Worm (Caenorhabditis elegans) whole organism, mixed stage, embryonic: ENCODE data around the gene mrps-34.

Experiments used
- M03D4.4 ChIP-seq: sonication (generic microtip); optimal IDR thresholded peaks from 2 replicates; lab custom pipeline; 2017; ENCODE audit warnings: mild to moderate bottlenecking, missing genetic modification characterization, missing compliant biosample characterization
- bed-3 ChIP-seq: fragments of 200-800 bp; sonication (Bioruptor generic); optimal IDR thresholded peaks from 3 replicates; lab custom pipeline; 2018; ENCODE audit warnings: mild to moderate bottlenecking, missing genetic modification characterization, moderate library complexity, missing compliant biosample characterization
- ceh-43 ChIP-seq: fragments of 200-800 bp; sonication (Bioruptor generic); optimal IDR thresholded peaks from 2 replicates; lab custom pipeline; 2018; ENCODE audit warnings: mild to moderate bottlenecking, missing genetic modification characterization, moderate library complexity, missing compliant biosample characterization
- ces-1 ChIP-seq: fragments of 150-350 bp; optimal IDR thresholded peaks from 2 replicates; lab custom pipeline; 2014; ENCODE audit warnings: missing biosample characterization, missing genetic modification reagents, missing genetic modification characterization
- cnd-1 ChIP-seq: fragments of 200-800 bp; sonication (Bioruptor generic); optimal IDR thresholded peaks from 2 replicates; lab custom pipeline; 2018; ENCODE audit warnings: mild to moderate bottlenecking, missing genetic modification characterization, missing compliant biosample characterization
- drap-1 ChIP-seq: fragments of 200-800 bp; sonication (Bioruptor generic); optimal IDR thresholded peaks from 3 replicates; lab custom pipeline; 2018; ENCODE audit warnings: mild to moderate bottlenecking, missing genetic modification characterization, missing compliant biosample characterization
- elt-1 ChIP-seq: sonication (generic microtip); optimal IDR thresholded peaks from 2 replicates; lab custom pipeline; 2017; ENCODE audit warnings: missing genetic modification characterization, mild to moderate bottlenecking, missing compliant biosample characterization, antibody characterized with exemption, moderate library complexity, borderline replicate concordance; ENCODE audit not compliant: insufficient read depth
- elt-3 ChIP-seq: fragments of 150-350 bp; optimal IDR thresholded peaks from 2 replicates; lab custom pipeline; 2014; ENCODE audit warnings: missing biosample characterization, missing genetic modification characterization
- flh-1 ChIP-seq: fragments of 200-800 bp; sonication (Bioruptor generic); optimal IDR thresholded peaks from 2 replicates; lab custom pipeline; 2018; ENCODE audit warnings: mild to moderate bottlenecking, missing genetic modification characterization, moderate library complexity, missing compliant biosample characterization
- hlh-1 ChIP-seq: fragments of 150-350 bp; optimal IDR thresholded peaks from 2 replicates; lab custom pipeline; 2014; ENCODE audit warnings: missing biosample characterization, missing genetic modification reagents, missing genetic modification characterization
- lin-13 ChIP-seq: fragments of 150-350 bp; optimal IDR thresholded peaks from 2 replicates; lab custom pipeline; 2014; ENCODE audit warnings: missing biosample characterization, missing genetic modification characterization
- lin-32 ChIP-seq: fragments of 200-800 bp; sonication (Bioruptor generic); optimal IDR thresholded peaks from 2 replicates; lab custom pipeline; 2018; ENCODE audit warnings: mild to moderate bottlenecking, missing genetic modification characterization, missing compliant biosample characterization
- lsy-2 ChIP-seq: fragments of 150-350 bp; optimal IDR thresholded peaks from 2 replicates; lab custom pipeline; 2014; ENCODE audit warnings: missing biosample characterization, missing genetic modification characterization
- mab-5 ChIP-seq: fragments of 150-350 bp; optimal IDR thresholded peaks from 2 replicates; lab custom pipeline; 2014; ENCODE audit warnings: missing biosample characterization, missing genetic modification characterization
- mep-1 ChIP-seq: fragments of 150-350 bp; optimal IDR thresholded peaks from 2 replicates; lab custom pipeline; 2017; ENCODE audit warnings: missing biosample characterization, missing genetic modification reagents, missing genetic modification characterization, inconsistent platforms
- mls-2 ChIP-seq: sonication (generic microtip); optimal IDR thresholded peaks from 2 replicates; lab custom pipeline; 2016; ENCODE audit warnings: mild to moderate bottlenecking, missing genetic modification characterization, moderate library complexity, missing compliant biosample characterization
- nhr-12 ChIP-seq: fragments of 150-350 bp; optimal IDR thresholded peaks from 2 replicates; lab custom pipeline; 2014; ENCODE audit warnings: missing biosample characterization, missing genetic modification characterization
- nhr-2 ChIP-seq: fragments of 150-350 bp; optimal IDR thresholded peaks from 2 replicates; lab custom pipeline; 2014; ENCODE audit warnings: missing biosample characterization, missing genetic modification characterization
- nhr-237 ChIP-seq: fragments of 150-350 bp; optimal IDR thresholded peaks from 2 replicates; lab custom pipeline; 2014; ENCODE audit warnings: missing biosample characterization, missing genetic modification characterization
- nhr-76 ChIP-seq: sonication (generic microtip); optimal IDR thresholded peaks from 2 replicates; lab custom pipeline; 2017; ENCODE audit warnings: missing biosample characterization, missing genetic modification characterization
- pha-4 ChIP-seq: fragments of 150-350 bp; optimal IDR thresholded peaks from 2 replicates; lab custom pipeline; 2018; ENCODE audit warnings: missing biosample characterization, missing genetic modification reagents, missing genetic modification characterization
- sem-2 ChIP-seq: fragments of 200-800 bp; sonication (Bioruptor generic); optimal IDR thresholded peaks from 2 replicates; lab custom pipeline; 2018; ENCODE audit warnings: mild to moderate bottlenecking, missing genetic modification characterization, missing compliant biosample characterization
- snpc-4 ChIP-seq: fragments of 150-350 bp; optimal IDR thresholded peaks from 2 replicates; lab custom pipeline; 2014; ENCODE audit warnings: missing biosample characterization, missing genetic modification characterization
- sptf-1 ChIP-seq: sonication (generic microtip); optimal IDR thresholded peaks from 2 replicates; lab custom pipeline; 2017; ENCODE audit warnings: mild to moderate bottlenecking, missing genetic modification characterization, moderate library complexity, missing compliant biosample characterization
- tbx-8 ChIP-seq: fragments of 200-800 bp; sonication (Bioruptor generic); optimal IDR thresholded peaks from 2 replicates; lab custom pipeline; 2018; ENCODE audit warnings: mild to moderate bottlenecking, missing genetic modification characterization, moderate library complexity, missing compliant biosample characterization
- unc-120 ChIP-seq: sonication (generic microtip); optimal IDR thresholded peaks from 2 replicates; lab custom pipeline; 2017; ENCODE audit warnings: missing genetic modification characterization, missing compliant biosample characterization; ENCODE audit not compliant: poor library complexity, severe bottlenecking
- unc-39 ChIP-seq: fragments of 150-350 bp; optimal IDR thresholded peaks from 2 replicates; lab custom pipeline; 2014; ENCODE audit warnings: missing biosample characterization, missing genetic modification characterization
- unc-62 ChIP-seq: fragments of 150-350 bp; optimal IDR thresholded peaks from 2 replicates; lab custom pipeline; 2014; ENCODE audit warnings: missing biosample characterization, missing genetic modification reagents, missing genetic modification characterization
- ztf-11 ChIP-seq: fragments of 150-350 bp; optimal IDR thresholded peaks from 2 replicates; lab custom pipeline; 2014; ENCODE audit warnings: missing biosample characterization, missing genetic modification characterization

The mrps-34 gene

ce11 chrIII:4506590-4507128, 35.6 kb downstream of the mrps-34 start:
- no peak for TF ChIP-seq tbx-8 (GFP tag; lab: Kevin White, UChicago)
- TF ChIP-seq mab-5 = no peak
- no peak for TF ChIP-seq M03D4.4 (tag; lab: Kevin White, UChicago)
- no peak for TF ChIP-seq mep-1 (tag; lab: Kevin White, UChicago)
- no peak for TF ChIP-seq nhr-2 (tag; lab: Kevin White, UChicago)
- no peak for TF ChIP-seq lin-13 (tag; lab: Kevin White, UChicago)

- TF ChIP-seq ztf-11 (tag; lab: Kevin White, UChicago) (no peak), ceh-43 (GFP tag; lab: Kevin White, UChicago) (no peak), elt-3 (no peak), unc-39 (tag; lab: Kevin White, UChicago) (no peak), sptf-1 (no peak), nhr-12 (no peak), mls-2 (no peak), snpc-4 (tag; lab: Kevin White, UChicago) (no peak), flh-1 (GFP tag; lab: Kevin White, UChicago) (no peak), nhr-76 (tag; lab: Kevin White, UChicago) (no peak), mep-1 (tag; lab: Kevin White, UChicago) (no peak), lin-32 (no peak), lin-13 (tag; lab: Kevin White, UChicago) (no peak), tbx-8 (GFP tag; lab: Kevin White, UChicago) (no peak), elt-1 (tag; lab: Kevin White, UChicago) (no peak), hlh-1 (tag; lab: Kevin White, UChicago) (no peak), sem-2 (GFP tag; lab: Kevin White, UChicago) (no peak), bed-3 (no peak)
Measured at ce11 chrIII:4506140-4506539, 36.1 kb downstream of the mrps-34 start.

ce11 chrIII:4505726-4506125, 36.5 kb downstream of the mrps-34 start:
- TF ChIP-seq M03D4.4 (tag; lab: Kevin White, UChicago) (peak; percentile 20), ces-1 (peak; percentile 97), unc-62 (no peak), mls-2 (peak; percentile 58)

- TF ChIP-seq tbx-8 (GFP tag; lab: Kevin White, UChicago) = no peak
- no peak for TF ChIP-seq bed-3
- TF ChIP-seq ceh-43 (GFP tag; lab: Kevin White, UChicago) = no peak
- TF ChIP-seq hlh-1 (tag; lab: Kevin White, UChicago) = no peak
- no peak for TF ChIP-seq lin-13 (tag; lab: Kevin White, UChicago)
- no peak for TF ChIP-seq pha-4 (tag; lab: Kevin White, UChicago)
- TF ChIP-seq flh-1 (GFP tag; lab: Kevin White, UChicago) = no peak
- TF ChIP-seq drap-1 (GFP tag; lab: Kevin White, UChicago) = no peak
- TF ChIP-seq lsy-2 (tag; lab: Kevin White, UChicago) = no peak
- TF ChIP-seq elt-1 (tag; lab: Kevin White, UChicago) = no peak
- no peak for TF ChIP-seq snpc-4 (tag; lab: Kevin White, UChicago)
- no peak for TF ChIP-seq cnd-1 (tag; lab: Kevin White, UChicago)
- TF ChIP-seq unc-120 = no peak
- no peak for TF ChIP-seq nhr-237 (tag; lab: Kevin White, UChicago)
- TF ChIP-seq nhr-2 (tag; lab: Kevin White, UChicago) = no peak
- TF ChIP-seq elt-3 = no peak
- no peak for TF ChIP-seq unc-39 (tag; lab: Kevin White, UChicago)
Measured at ce11 chrIII:4504934-4505484, 37.2 kb downstream of the mrps-34 start.

- peak; percentile 56 for TF ChIP-seq ces-1
- TF ChIP-seq unc-120 = peak; percentile 44
- TF ChIP-seq snpc-4 (tag; lab: Kevin White, UChicago) = no peak
Measured at ce11 chrIII:4504358-4504757, 37.9 kb downstream of the mrps-34 start.
